Worm (Caenorhabditis elegans): Measurements from ENCODE around the gene Y54G2A.26.

Y54G2A.26 gene

ce11 chrIV:3018588-3018987, 23.3 kb upstream of the Y54G2A.26 start:
- no peak for TF ChIP-seq fos-1 (tag; optimal IDR thresholded peaks at IDR 0.05)
- peak in 1 of 2 experiments; percentile 50 for TF ChIP-seq lsy-2 (tag; optimal IDR thresholded peaks at IDR 0.05)

ce11 chrIV:3016202-3016601, 20.9 kb upstream of the Y54G2A.26 start:
- TF ChIP-seq elt-1 (tag; optimal IDR thresholded peaks at IDR 0.05) (no peak), egl-27 (tag; optimal IDR thresholded peaks at IDR 0.05) (no peak), lsy-2 (tag; optimal IDR thresholded peaks at IDR 0.05) (no peak), sma-9 (GFP tag; optimal IDR thresholded peaks at IDR 0.05) (no peak), sma-9 (tag; optimal IDR thresholded peaks at IDR 0.05) (no peak), skn-1 (tag; optimal IDR thresholded peaks at IDR 0.05) (no peak), nhr-237 (tag; optimal IDR thresholded peaks at IDR 0.05) (no peak), nhr-21 (tag; optimal IDR thresholded peaks at IDR 0.05) (no peak), nhr-129 (tag; optimal IDR thresholded peaks at IDR 0.05) (no peak), sma-3 (GFP tag; optimal IDR thresholded peaks at IDR 0.05) (no peak), ceh-82 (tag; optimal IDR thresholded peaks at IDR 0.05) (no peak), sem-4 (tag; optimal IDR thresholded peaks at IDR 0.05) (no peak), ceh-16 (tag; optimal IDR thresholded peaks at IDR 0.05) (no peak), unc-62 (GFP tag; optimal IDR thresholded peaks at IDR 0.05) (no peak)

DNA sequence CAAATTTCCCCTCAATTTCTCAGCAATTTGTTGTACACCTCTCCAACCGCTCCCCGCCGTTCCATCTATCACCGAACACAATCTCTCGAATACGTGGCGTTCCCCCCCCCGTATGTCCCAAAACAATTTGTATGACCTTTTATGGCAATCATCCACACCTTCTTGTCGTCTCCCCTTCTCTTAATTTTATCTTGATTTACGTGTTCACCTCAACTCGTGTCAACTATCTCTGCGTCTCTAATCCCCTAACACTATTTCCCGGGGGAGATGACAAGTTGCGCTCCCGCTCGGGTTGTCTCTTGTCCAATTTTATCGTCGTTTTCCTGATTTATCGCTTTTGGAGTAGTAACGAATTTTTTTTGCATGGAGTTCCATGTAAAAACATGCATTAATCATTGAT, 19.3 kb upstream of the Y54G2A.26 start:
- TF ChIP-seq nhr-25 (tag; optimal IDR thresholded peaks at IDR 0.05) (peak; percentile 53), unc-62 (GFP tag; optimal IDR thresholded peaks at IDR 0.05) (peak; percentile 50), sma-9 (GFP tag; optimal IDR thresholded peaks at IDR 0.05) (no peak), sma-9 (tag; optimal IDR thresholded peaks at IDR 0.05) (no peak), lin-39 (tag; optimal IDR thresholded peaks at IDR 0.05) (no peak), ceh-16 (tag; optimal IDR thresholded peaks at IDR 0.05) (peak; percentile 96), blmp-1 (tag; optimal IDR thresholded peaks at IDR 0.05; ENCODE audit: insufficient read depth) (no peak), mab-5 (tag; optimal IDR thresholded peaks at IDR 0.05) (peak; percentile 6), mdl-1 (tag; optimal IDR thresholded peaks at IDR 0.05) (no peak), crh-2 (tag; optimal IDR thresholded peaks at IDR 0.05) (peak; percentile 28), nhr-23 (tag; optimal IDR thresholded peaks at IDR 0.05) (no peak), elt-1 (tag; optimal IDR thresholded peaks at IDR 0.05) (peak; percentile 34), C34F6.9 (tag; optimal IDR thresholded peaks at IDR 0.05) (no peak)

DNA sequence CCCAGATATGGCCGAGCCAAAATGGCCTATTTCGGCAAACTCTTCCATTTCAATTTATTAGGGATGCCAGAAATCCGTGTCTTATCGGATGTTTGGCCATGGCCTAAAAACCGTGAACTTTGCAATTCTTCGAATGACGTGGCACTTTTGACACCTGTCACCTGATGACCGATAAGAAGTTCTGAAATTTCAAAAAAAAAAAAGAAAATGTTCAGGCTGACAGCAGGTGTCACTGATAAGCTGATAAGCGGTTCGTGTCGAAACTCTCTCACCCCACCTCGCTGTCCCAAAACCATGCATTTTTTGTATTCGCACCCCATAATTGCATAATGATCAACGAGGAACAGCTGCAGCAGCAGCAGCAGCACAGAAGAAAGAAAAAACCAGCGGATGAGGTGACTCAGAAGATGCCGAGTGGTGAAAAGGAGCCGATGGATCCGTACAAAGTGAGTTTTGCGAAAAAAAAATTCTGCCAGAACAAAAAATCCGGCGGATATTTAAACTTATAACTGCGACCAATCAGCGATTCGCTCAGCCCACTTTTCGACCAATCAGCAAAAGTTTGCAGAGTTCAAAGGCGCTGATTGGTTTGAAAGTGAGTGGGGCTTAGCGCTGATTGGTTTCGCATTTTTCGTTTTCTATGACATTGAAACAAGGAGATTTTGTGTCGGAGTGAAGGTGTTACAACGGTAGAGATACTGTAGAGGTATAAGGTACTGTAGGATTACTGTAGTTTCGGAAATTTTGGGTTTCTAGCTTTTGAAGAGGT, 17.3 kb upstream of the Y54G2A.26 start, which contains the start of the genes Y54G2A.28 and vrp-1:
TSS of gene Y54G2A.28 (minus strand) at position 48 of the 769 bp plus-strand sequence.
TSS of gene vrp-1 (plus strand) at position 214 of the 769 bp plus-strand sequence.
- TF ChIP-seq nhr-6 (tag; optimal IDR thresholded peaks at IDR 0.05) (no peak), fos-1 (tag; optimal IDR thresholded peaks at IDR 0.05) (peak; percentile 79), mab-5 (tag; optimal IDR thresholded peaks at IDR 0.05) (no peak), sma-9 (GFP tag; optimal IDR thresholded peaks at IDR 0.05) (no peak), sma-9 (tag; optimal IDR thresholded peaks at IDR 0.05) (no peak), nhr-237 (tag; optimal IDR thresholded peaks at IDR 0.05) (no peak), mdl-1 (tag; optimal IDR thresholded peaks at IDR 0.05) (no peak), crh-2 (tag; optimal IDR thresholded peaks at IDR 0.05) (peak; percentile 54)

DNA sequence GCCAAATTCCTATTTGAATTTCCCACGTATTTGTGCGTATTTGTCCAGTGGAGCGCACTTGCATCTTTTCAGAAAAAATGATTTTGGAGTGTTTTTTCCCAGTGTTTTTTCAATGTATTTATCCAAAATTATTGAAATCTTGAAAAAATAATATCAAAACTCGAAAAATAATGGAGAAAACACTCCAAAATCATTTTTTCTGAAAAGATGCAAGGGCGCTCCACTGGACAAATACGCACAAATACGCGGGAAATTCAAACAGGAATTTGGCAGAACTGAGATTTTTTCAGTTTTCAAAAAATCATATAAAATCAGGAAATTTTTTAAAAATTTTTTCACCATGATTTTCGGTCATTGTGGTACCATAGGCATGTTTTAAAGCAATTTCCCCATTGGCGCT, 16.4 kb upstream of the Y54G2A.26 start:
- TF ChIP-seq blmp-1 (tag; optimal IDR thresholded peaks at IDR 0.05; ENCODE audit: insufficient read depth) (no peak), snpc-4 (tag; optimal IDR thresholded peaks at IDR 0.05) (no peak), unc-39 (tag; optimal IDR thresholded peaks at IDR 0.05) (no peak), skn-1 (tag; optimal IDR thresholded peaks at IDR 0.05) (no peak), R02D3.7 (tag; optimal IDR thresholded peaks at IDR 0.05) (no peak), gmeb-1 (tag; optimal IDR thresholded peaks at IDR 0.05) (peak; percentile 9), ama-1 (optimal IDR thresholded peaks at IDR 0.05) (no peak)

DNA sequence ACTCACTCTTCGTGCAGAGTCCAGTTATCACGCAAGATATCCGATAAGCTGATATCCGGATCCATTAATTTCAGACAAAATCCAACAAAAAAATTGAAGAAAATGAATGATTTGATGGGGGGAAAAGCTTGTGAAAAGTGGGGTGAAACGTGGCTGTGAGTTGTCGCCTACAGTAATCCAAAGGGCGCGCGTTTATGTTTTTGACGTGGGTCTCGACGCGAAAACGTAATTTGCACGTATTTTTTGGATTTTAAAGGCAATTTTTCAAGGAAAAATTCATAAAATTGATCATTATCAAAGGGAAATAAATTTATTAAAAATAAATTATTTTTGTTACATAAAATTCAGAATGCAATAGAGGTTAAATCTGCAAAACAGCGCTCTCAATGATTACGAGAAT, 13.6 kb upstream of the Y54G2A.26 start, which contains the start of gene Y54G2A.73:
TSS of gene Y54G2A.73 (minus strand) at position 65 of the 400 bp plus-strand sequence.
- TF ChIP-seq ztf-1 (GFP tag; conservative IDR thresholded peaks at IDR 0.05), result no peak
- TF ChIP-seq elt-3 (tag; optimal IDR thresholded peaks at IDR 0.05), result no peak
- no peak for TF ChIP-seq ztf-4 (tag; optimal IDR thresholded peaks at IDR 0.05)
- no peak for TF ChIP-seq sma-3 (GFP tag; optimal IDR thresholded peaks at IDR 0.05)
- no peak for TF ChIP-seq Y55F3AM.14 (GFP tag; optimal IDR thresholded peaks at IDR 0.05)
- TF ChIP-seq ama-1 (optimal IDR thresholded peaks at IDR 0.05), result no peak
- TF ChIP-seq ceh-16 (tag; optimal IDR thresholded peaks at IDR 0.05), result no peak
- no peak for TF ChIP-seq nhr-11 (tag; optimal IDR thresholded peaks at IDR 0.05)
- no peak for TF ChIP-seq F13H6.1 (tag; optimal IDR thresholded peaks at IDR 0.05)
- no peak for TF ChIP-seq ztf-11 (tag; optimal IDR thresholded peaks at IDR 0.05)
- TF ChIP-seq unc-55 (GFP tag; optimal IDR thresholded peaks at IDR 0.05), result no peak
- TF ChIP-seq ceh-82 (tag; optimal IDR thresholded peaks at IDR 0.05), result no peak
- no peak for TF ChIP-seq nhr-129 (tag; optimal IDR thresholded peaks at IDR 0.05)
- no peak for TF ChIP-seq mbf-1 (tag; optimal IDR thresholded peaks at IDR 0.05)
- TF ChIP-seq unc-62 (GFP tag; optimal IDR thresholded peaks at IDR 0.05), result no peak
- no peak for TF ChIP-seq lin-11 (tag; optimal IDR thresholded peaks at IDR 0.05)
- no peak for TF ChIP-seq gmeb-1 (tag; optimal IDR thresholded peaks at IDR 0.05)

Measured in whole organism, L2 larva.